Worm (Caenorhabditis elegans): ENCODE data around the gene C15C7.4.

Gene C15C7.4

ce11 chrX:3145265-3145664 is at the start of gene C15C7.4:
TSS of gene C15C7.4 (plus strand) at chrX:3145565.
- TF ChIP-seq lin-11 (tag; optimal IDR thresholded peaks at IDR 0.05) (no peak), dmd-4 (tag; optimal IDR thresholded peaks at IDR 0.05) (no peak), nhr-129 (tag; optimal IDR thresholded peaks at IDR 0.05) (no peak), ama-1 (optimal IDR thresholded peaks at IDR 0.05) (no peak), sem-4 (tag; optimal IDR thresholded peaks at IDR 0.05) (no peak), lsy-2 (tag; optimal IDR thresholded peaks at IDR 0.05) (no peak), R02D3.7 (tag; optimal IDR thresholded peaks at IDR 0.05) (no peak), ztf-4 (tag; optimal IDR thresholded peaks at IDR 0.05) (no peak), mbf-1 (tag; optimal IDR thresholded peaks at IDR 0.05) (no peak), alr-1 (tag; optimal IDR thresholded peaks at IDR 0.05) (no peak), nhr-77 (tag; optimal IDR thresholded peaks at IDR 0.05) (no peak)

- TF ChIP-seq dmd-4 (tag; optimal IDR thresholded peaks at IDR 0.05), result no peak
- TF ChIP-seq ztf-11 (tag; optimal IDR thresholded peaks at IDR 0.05), result no peak
- peak; percentile 37 for TF ChIP-seq blmp-1 (tag; optimal IDR thresholded peaks at IDR 0.05; ENCODE audit: insufficient read depth)
- no peak for TF ChIP-seq mbf-1 (tag; optimal IDR thresholded peaks at IDR 0.05)
- no peak for TF ChIP-seq ztf-1 (GFP tag; conservative IDR thresholded peaks at IDR 0.05)
- peak; percentile 50 for TF ChIP-seq skn-1 (tag; optimal IDR thresholded peaks at IDR 0.05)
- TF ChIP-seq nhr-21 (tag; optimal IDR thresholded peaks at IDR 0.05), result peak; percentile 79
- peak; percentile 87 for TF ChIP-seq lin-13 (GFP tag; optimal IDR thresholded peaks at IDR 0.05)
- TF ChIP-seq aly-2 (tag; optimal IDR thresholded peaks at IDR 0.05), result no peak
- peak; percentile 94 for TF ChIP-seq unc-55 (GFP tag; optimal IDR thresholded peaks at IDR 0.05)
- peak; percentile 97 for TF ChIP-seq C34F6.9 (tag; optimal IDR thresholded peaks at IDR 0.05)
- TF ChIP-seq unc-39 (tag; optimal IDR thresholded peaks at IDR 0.05), result no peak
- TF ChIP-seq sma-3 (GFP tag; optimal IDR thresholded peaks at IDR 0.05), result peak; percentile 85
- peak; percentile 80 to 92 for TF ChIP-seq lsy-2 (tag; optimal IDR thresholded peaks at IDR 0.05)
- peak; percentile 84 for TF ChIP-seq gmeb-1 (tag; optimal IDR thresholded peaks at IDR 0.05)
- TF ChIP-seq F13H6.1 (tag; optimal IDR thresholded peaks at IDR 0.05), result peak; percentile 90
- peak; percentile 43 for TF ChIP-seq ama-1 (optimal IDR thresholded peaks at IDR 0.05)
- TF ChIP-seq nhr-129 (tag; optimal IDR thresholded peaks at IDR 0.05), result peak; percentile 85
- TF ChIP-seq nhr-77 (tag; optimal IDR thresholded peaks at IDR 0.05), result peak; percentile 22
- TF ChIP-seq sma-9 (GFP tag; optimal IDR thresholded peaks at IDR 0.05), result peak; percentile 91
- no peak for TF ChIP-seq sma-9 (tag; optimal IDR thresholded peaks at IDR 0.05)
- peak; percentile 57 for TF ChIP-seq lin-11 (tag; optimal IDR thresholded peaks at IDR 0.05)
- TF ChIP-seq egl-27 (tag; optimal IDR thresholded peaks at IDR 0.05), result peak; percentile 82
- no peak for TF ChIP-seq ceh-82 (tag; optimal IDR thresholded peaks at IDR 0.05)
- TF ChIP-seq nhr-12 (tag; optimal IDR thresholded peaks at IDR 0.05), result peak; percentile 56
- peak; percentile 81 for TF ChIP-seq sem-4 (tag; optimal IDR thresholded peaks at IDR 0.05)
- no peak for TF ChIP-seq alr-1 (tag; optimal IDR thresholded peaks at IDR 0.05)
- peak; percentile 22 for TF ChIP-seq nhr-10 (tag; optimal IDR thresholded peaks at IDR 0.05)
- TF ChIP-seq nhr-237 (tag; optimal IDR thresholded peaks at IDR 0.05), result peak; percentile 13
- TF ChIP-seq fos-1 (tag; optimal IDR thresholded peaks at IDR 0.05), result peak; percentile 88
- TF ChIP-seq elt-1 (tag; optimal IDR thresholded peaks at IDR 0.05), result no peak
- no peak for TF ChIP-seq lin-39 (tag; optimal IDR thresholded peaks at IDR 0.05)
- TF ChIP-seq R02D3.7 (tag; optimal IDR thresholded peaks at IDR 0.05), result peak; percentile 39
- TF ChIP-seq ztf-4 (tag; optimal IDR thresholded peaks at IDR 0.05), result peak; percentile 77
- no peak for TF ChIP-seq elt-3 (tag; optimal IDR thresholded peaks at IDR 0.05)
- peak; percentile 83 for TF ChIP-seq nhr-6 (tag; optimal IDR thresholded peaks at IDR 0.05)
- TF ChIP-seq crh-2 (tag; optimal IDR thresholded peaks at IDR 0.05), result peak; percentile 90
- TF ChIP-seq nhr-11 (tag; optimal IDR thresholded peaks at IDR 0.05), result no peak
- TF ChIP-seq nhr-25 (tag; optimal IDR thresholded peaks at IDR 0.05), result peak; percentile 88
- TF ChIP-seq Y55F3AM.14 (GFP tag; optimal IDR thresholded peaks at IDR 0.05), result no peak
- TF ChIP-seq peb-1 (tag; optimal IDR thresholded peaks at IDR 0.05), result no peak
- TF ChIP-seq unc-62 (GFP tag; optimal IDR thresholded peaks at IDR 0.05), result no peak
- TF ChIP-seq mab-5 (tag; optimal IDR thresholded peaks at IDR 0.05), result peak; percentile 83
- peak; percentile 59 for TF ChIP-seq snpc-4 (tag; optimal IDR thresholded peaks at IDR 0.05)
- TF ChIP-seq mdl-1 (tag; optimal IDR thresholded peaks at IDR 0.05), result peak in 1 of 2 experiments; percentile 38
- TF ChIP-seq ceh-16 (tag; optimal IDR thresholded peaks at IDR 0.05), result peak; percentile 79
- TF ChIP-seq ZK546.5 (tag; optimal IDR thresholded peaks at IDR 0.05), result no peak
- TF ChIP-seq nhr-23 (tag; optimal IDR thresholded peaks at IDR 0.05), result no peak
- TF ChIP-seq zag-1 (tag; optimal IDR thresholded peaks at IDR 0.05), result peak; percentile 23
These were observed 45.5 kb upstream of the C15C7.4 start, which contains the start of gene sec-3 for ce11 chrX:3099832-3100231. TSS of gene sec-3 (minus strand) at chrX:3099852.

Measured in whole organism, L2 larva.